Worm (Caenorhabditis elegans) whole organism, dauer: ENCODE measurements around the gene R01E6.5.

ENCODE experiments used
- unc-62 ChIP-seq: sonication (generic microtip); optimal IDR thresholded peaks from 2 replicates; lab custom pipeline; 2017; ENCODE audit warnings: missing biosample characterization, missing genetic modification reagents, missing genetic modification characterization

R01E6.5 gene

DNA sequence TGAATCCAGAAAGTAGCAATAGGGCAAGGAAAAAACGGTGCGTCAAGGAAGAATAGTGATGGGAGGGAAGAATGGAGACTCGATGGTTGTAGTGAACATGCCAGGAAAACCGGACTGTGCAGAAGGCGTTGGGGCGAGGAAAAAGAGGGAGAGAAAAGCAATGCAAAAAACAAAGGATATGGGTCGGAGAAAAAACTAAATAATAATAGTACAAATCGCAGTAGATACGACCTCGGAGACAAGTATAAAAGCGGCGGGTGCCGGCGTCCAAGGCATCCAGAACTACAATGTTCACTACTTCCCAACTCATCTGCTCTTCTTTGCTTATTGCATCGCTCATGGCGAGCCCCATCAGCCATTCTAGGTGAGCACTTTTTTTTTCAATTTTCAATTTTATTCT is at the start of gene R01E6.5:
TSS of gene R01E6.5 (plus strand) at position 301 of the 400 bp plus-strand sequence.
- no peak for TF ChIP-seq unc-62 (GFP tag; lab: Kevin White, UChicago)

ce11 chrX:13493762-13494161 is 43.1 kb upstream of the R01E6.5 start:
- TF ChIP-seq unc-62 (GFP tag; lab: Kevin White, UChicago): no peak

- TF ChIP-seq unc-62 (GFP tag; lab: Kevin White, UChicago): no peak
Measured at ce11 chrX:13499098-13499497, 37.8 kb upstream of the R01E6.5 start.

- TF ChIP-seq unc-62 (GFP tag; lab: Kevin White, UChicago): no peak
Measured at ce11 chrX:13499923-13500322, 36.9 kb upstream of the R01E6.5 start.

ce11 chrX:13500568-13500967 is 36.3 kb upstream of the R01E6.5 start, which contains the start of gene sad-1:
TSS of gene sad-1 (minus strand) at chrX:13500668.
- no peak for TF ChIP-seq unc-62 (GFP tag; lab: Kevin White, UChicago)

DNA sequence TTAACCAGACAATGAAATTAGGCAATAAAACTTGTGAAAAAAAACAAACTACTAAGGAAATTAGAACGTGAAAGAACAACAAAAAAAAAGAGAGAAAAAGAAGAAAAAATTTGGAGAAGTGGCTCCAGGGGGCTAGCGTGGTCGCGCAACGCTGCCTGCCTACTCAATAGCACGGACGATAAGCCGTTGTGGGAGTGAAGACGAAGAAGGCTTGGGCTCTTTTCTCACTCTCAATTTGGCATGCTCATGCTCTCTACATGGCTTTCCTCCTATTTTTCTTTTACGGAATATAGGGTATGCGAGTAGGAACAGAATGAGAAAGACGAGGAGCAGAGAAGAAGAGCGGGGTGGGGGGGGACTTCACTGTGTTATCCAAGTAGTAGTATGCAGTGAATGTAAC is 34.6 kb upstream of the R01E6.5 start:
- no peak for TF ChIP-seq unc-62 (GFP tag; lab: Kevin White, UChicago)

- TF ChIP-seq unc-62 (GFP tag; lab: Kevin White, UChicago): no peak
Measured at ce11 chrX:13503839-13504238, 33.0 kb upstream of the R01E6.5 start.

DNA sequence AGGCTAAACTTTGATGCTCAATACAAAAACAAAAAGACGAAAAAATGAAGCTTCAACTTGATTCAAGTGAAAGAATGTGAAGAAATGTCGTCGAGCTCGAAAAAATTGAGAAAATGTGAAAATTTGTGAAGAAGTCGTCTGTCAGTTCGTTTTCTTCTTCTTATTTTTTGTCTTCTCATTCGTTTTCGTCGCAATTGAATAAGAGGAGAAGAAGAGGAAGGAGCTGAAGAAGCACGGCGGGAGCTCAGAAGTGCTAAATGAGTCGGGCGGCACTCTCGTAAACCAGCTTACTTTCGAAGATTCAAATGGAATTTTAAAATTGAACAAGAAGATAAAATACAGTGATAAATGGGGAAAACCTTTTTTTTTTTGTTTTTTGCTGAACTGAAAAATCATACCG is 31.7 kb upstream of the R01E6.5 start:
- no peak for TF ChIP-seq unc-62 (GFP tag; lab: Kevin White, UChicago)

DNA sequence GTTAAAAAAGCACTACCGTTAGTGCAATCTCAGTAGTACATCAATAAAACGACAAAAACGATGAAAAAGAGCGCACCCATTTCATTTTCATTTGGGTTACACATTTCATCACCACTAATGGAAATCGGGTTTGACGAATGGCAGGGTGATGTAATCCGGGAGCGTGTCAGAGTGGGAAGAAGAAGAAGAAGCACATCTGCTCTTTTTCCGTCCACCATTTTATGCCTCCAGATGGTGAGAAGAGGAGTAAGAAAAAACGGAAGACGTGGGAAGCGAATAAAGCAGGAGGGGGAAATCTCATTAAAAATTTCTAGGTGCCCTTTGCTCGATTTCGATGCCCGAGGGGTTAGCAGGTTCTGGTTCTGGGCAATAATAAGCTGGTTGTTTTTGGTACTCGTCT is 30.8 kb upstream of the R01E6.5 start:
- no peak for TF ChIP-seq unc-62 (GFP tag; lab: Kevin White, UChicago)

DNA sequence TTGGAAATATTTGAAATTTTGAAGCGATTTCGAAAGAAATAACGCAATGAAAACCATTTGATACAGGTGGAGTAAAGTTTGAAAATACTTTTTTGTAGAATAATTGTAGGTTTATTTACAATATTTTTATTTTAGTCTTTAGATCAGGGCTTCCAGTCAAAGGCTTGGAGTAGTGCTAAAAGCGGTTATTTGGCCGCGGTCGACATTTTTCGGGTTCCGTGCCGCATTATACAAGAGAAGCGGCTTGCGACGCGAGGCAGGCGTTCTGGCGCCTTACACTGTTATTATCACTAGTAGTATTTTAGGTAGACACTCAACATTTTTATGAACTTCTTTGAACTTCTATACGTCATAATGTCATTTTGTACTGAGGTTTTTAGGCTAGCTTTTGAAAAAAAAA is 30.4 kb upstream of the R01E6.5 start:
- no peak for TF ChIP-seq unc-62 (GFP tag; lab: Kevin White, UChicago)

DNA sequence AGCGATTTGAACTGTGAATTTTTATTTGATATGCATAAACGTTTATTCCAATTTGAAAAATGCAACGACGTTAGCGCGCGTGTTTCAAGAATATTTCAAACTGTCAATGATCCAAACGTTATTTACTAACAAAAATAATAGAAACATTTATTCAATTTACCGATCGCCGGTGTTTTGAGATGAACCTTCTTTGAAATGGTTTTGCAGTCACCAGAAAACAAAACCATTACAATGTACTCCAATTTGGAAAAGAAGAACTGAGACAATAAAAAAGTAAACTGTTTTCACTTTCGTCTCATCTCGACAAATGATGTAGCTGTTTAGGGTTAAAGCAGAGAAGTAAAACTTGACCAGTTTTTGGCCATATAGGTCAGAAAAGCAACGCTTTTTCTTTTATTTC is 29.6 kb upstream of the R01E6.5 start, which contains the start of gene H06A10.1:
TSS of gene H06A10.1 (plus strand) at position 301 of the 400 bp plus-strand sequence.
- TF ChIP-seq unc-62 (GFP tag; lab: Kevin White, UChicago): no peak

ce11 chrX:13510234-13510837 is 26.5 kb upstream of the R01E6.5 start:
- TF ChIP-seq unc-62 (GFP tag; lab: Kevin White, UChicago): no peak

DNA sequence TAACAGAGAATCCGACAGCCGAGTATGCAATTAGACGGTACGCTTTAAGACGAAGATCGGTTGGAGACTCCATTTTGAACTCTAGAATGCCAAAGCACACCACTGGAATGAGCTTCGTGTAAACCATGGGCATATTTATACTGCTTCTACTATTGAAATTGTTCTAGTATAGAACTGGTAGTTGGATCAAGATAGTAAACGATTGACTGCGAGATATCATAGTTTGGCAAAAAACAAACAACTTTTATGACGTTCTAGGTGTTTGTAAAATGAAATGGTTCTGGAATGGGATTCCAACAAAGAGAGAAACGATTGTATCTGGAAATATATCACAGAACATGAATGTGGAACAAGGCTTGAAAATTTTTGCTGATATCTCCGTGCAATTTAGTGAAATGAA is 25.9 kb upstream of the R01E6.5 start, which contains the start of gene col-185:
TSS of gene col-185 (minus strand) at position 101 of the 400 bp plus-strand sequence.
- no peak for TF ChIP-seq unc-62 (GFP tag; lab: Kevin White, UChicago)

DNA sequence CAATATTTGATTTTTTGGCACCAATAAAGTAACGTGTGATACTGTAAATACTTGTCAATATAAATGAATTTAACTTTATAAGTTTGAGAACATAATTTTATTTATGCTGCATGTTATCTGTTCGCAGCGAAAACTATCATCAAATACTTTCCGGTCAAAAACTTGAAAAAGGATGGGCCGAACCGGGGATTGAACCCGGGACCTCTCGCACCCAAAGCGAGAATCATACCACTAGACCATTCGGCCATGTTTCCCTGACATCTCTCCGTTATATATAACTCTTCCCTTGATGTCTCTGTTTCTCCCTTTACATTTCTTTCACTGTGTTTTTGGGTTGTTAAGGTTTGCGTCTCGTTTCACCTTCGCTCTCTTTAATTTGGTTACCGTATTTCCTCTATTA is 25.1 kb upstream of the R01E6.5 start:
- no peak for TF ChIP-seq unc-62 (GFP tag; lab: Kevin White, UChicago)

DNA sequence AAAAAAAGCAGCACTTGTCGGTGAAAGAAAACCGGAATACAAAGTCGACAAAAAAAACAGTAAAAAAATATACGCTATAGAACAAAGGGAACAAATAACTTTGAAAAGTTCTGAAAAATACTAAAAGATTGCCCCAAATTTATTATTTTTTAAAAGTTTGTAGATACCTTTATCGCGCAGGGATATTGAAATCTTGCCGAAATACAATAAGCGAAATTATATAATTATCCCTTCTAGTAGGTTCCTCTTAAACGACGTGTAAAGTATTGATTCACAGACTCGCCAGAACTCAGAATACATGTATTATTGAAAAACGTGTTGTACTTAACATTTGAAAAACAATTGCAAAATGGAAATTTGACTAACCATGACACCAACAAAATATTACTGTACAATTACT is 22.5 kb upstream of the R01E6.5 start:
- TF ChIP-seq unc-62 (GFP tag; lab: Kevin White, UChicago): no peak

DNA sequence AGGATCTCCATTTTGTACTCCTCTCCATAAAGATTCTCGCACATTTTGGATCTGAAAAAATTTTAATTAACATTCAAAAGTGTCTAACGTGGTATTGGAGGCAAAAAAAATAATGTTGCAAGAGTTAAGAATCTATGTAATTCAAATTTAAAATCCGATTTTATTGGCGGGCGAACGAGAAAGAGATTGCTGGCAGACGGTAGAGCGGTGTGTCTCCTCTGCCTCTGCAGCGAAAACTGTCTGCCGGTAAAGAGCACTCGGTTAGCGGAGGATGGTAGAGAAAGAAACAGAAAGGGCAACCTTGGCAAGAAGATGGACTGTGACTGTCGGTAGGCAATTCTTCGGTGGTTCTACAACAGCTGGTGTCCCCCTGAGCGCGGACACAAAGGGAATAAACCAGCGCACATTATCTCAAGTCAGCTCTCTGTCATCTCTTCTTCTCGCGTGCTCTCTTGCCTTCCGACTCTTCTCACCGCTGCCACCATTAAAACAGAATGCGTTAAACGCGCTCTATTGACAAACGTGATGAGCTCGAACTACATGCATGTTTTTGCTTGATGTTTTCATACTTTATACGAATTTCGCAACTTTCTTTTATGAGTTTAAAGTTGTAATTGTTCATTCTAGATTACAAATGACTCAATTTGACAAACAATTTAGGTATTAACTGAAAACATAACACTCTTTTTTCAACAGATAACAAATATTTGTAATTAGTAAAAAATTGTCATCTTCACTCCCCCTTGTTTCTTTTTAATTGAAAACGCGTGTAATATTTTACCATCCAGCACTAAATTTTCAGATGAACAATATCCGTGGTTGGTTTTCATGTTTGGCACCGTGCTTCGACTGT is 17.8 kb upstream of the R01E6.5 start, which contains the start of the genes cdk-4 and F18H3.1:
TSS of gene cdk-4 (minus strand) at position 51 of the 853 bp plus-strand sequence.
TSS of gene F18H3.1 (plus strand) at position 803 of the 853 bp plus-strand sequence.
- TF ChIP-seq unc-62 (GFP tag; lab: Kevin White, UChicago): no peak
